Worm (Caenorhabditis elegans) whole organism, L4/young adult: ENCODE results near the gene nhr-46.

Experiments
- W03F9.2 ChIP-seq: fragments of 150-350 bp; optimal IDR thresholded peaks from 2 replicates; lab custom pipeline; 2014; ENCODE audit warnings: missing biosample characterization, missing genetic modification characterization
- dao-5 ChIP-seq: sonication (generic microtip); optimal IDR thresholded peaks from 2 replicates; lab custom pipeline; 2016; ENCODE audit warnings: missing genotype, missing genetic modification characterization, moderate library complexity, missing compliant biosample characterization
- him-1 ChIP-seq: sonication (generic microtip); optimal IDR thresholded peaks from 2 replicates; lab custom pipeline; 2016; ENCODE audit warnings: missing genotype, missing genetic modification reagents, missing genetic modification characterization, missing compliant biosample characterization

The nhr-46 gene

ce11 chrIV:5741045-5741444 is 16.6 kb downstream of the nhr-46 start, which contains the start of gene chil-11:
TSS of gene chil-11 (plus strand) at chrIV:5741345.
- TF ChIP-seq him-1 (tag; lab: Kevin White, UChicago) (no peak), W03F9.2 (tag; lab: Kevin White, UChicago) (no peak), dao-5 (tag; lab: Kevin White, UChicago) (no peak)

DNA sequence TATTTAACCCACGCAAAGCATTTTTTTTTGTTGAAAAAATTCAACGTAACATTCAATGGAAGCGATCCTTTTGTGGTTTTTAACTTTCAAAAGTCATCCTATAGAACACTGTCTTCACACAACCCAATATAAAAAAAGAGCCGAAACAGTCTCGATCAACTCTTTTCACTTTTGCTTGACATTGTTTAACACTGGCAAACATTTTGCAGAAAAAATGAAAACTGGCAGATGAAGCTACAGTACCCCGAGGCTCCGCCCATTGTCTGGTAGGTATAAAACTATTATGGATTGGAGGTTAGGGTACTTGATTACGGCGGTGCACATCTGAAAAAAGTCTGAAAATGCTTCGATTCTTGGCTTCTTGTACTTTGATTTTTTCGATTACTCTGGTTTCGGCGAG is 22.9 kb downstream of the nhr-46 start, which contains the start of gene cpg-18:
TSS of gene cpg-18 (plus strand) at position 301 of the 400 bp plus-strand sequence.
- no peak for TF ChIP-seq W03F9.2 (tag; lab: Kevin White, UChicago)
- no peak for TF ChIP-seq dao-5 (tag; lab: Kevin White, UChicago)
- no peak for TF ChIP-seq him-1 (tag; lab: Kevin White, UChicago)

DNA sequence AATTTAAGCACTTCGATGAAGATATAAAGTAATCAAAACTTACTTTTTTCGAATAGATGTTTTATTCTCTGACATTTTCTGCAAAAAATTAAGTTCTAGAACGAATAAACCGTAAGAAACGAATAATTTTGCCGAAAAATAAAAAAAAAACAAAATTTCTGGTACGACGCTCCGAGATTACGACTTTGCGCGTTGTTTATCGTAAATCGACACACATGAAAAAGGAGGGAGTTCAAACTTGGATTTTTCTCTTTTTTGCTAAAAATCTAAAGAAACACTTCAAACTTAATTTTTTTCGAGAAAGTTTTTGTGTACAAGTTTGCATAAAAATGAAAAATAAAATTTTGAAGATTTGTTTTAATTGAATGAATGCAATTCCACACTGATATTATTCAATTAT is 26.1 kb downstream of the nhr-46 start, which contains the start of gene H35B03.2:
TSS of gene H35B03.2 (minus strand) at position 78 of the 400 bp plus-strand sequence.
- TF ChIP-seq him-1 (tag; lab: Kevin White, UChicago) = no peak
- TF ChIP-seq dao-5 (tag; lab: Kevin White, UChicago) = no peak

ce11 chrIV:5725300-5725699 is 32.4 kb downstream of the nhr-46 start, which contains the start of gene H35B03.1:
TSS of gene H35B03.1 (plus strand) at chrIV:5725600.
- no peak for TF ChIP-seq him-1 (tag; lab: Kevin White, UChicago)
- no peak for TF ChIP-seq W03F9.2 (tag; lab: Kevin White, UChicago)
- TF ChIP-seq dao-5 (tag; lab: Kevin White, UChicago) = no peak

ce11 chrIV:5723659-5724058 is 34.0 kb downstream of the nhr-46 start:
- TF ChIP-seq W03F9.2 (tag; lab: Kevin White, UChicago) (no peak), dao-5 (tag; lab: Kevin White, UChicago) (no peak), him-1 (tag; lab: Kevin White, UChicago) (no peak)

DNA sequence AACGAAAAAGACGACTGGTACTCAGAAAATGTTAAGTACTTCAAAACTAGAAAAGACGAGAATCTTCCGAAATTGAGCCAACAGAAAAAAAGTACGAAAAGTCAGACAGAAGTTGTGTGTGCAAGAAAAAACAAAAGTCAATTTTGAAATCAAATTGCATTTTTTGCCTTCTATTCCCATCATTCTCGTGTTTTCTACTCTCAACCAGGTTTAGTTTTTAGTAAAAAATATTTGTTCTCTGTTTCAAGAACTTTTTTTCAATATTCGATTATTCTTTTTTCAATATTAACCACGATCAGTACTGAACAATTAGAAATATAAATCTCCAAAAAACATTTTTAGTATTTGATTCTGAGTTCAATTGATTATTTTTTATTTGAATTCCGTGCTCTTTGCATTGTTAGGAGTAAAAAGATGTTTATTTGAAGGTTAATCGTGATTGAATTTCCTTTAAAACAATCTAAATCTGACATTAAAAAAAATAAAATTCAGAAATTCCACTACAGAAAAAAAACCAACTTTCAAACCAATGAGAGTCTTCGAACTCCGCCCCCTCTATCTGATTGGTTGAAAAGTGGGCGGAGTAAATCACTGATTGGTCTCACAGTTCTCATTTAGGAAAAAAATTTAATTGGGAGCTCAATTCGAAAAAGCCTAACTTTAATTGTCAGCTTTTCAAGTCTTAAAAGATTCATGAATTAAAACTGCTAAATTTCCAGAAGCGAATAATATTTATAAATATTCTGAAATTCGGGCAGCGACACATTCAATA is 42.1 kb downstream of the nhr-46 start:
- no peak for TF ChIP-seq W03F9.2 (tag; lab: Kevin White, UChicago)
- no peak for TF ChIP-seq him-1 (tag; lab: Kevin White, UChicago)
- TF ChIP-seq dao-5 (tag; lab: Kevin White, UChicago) = no peak

DNA sequence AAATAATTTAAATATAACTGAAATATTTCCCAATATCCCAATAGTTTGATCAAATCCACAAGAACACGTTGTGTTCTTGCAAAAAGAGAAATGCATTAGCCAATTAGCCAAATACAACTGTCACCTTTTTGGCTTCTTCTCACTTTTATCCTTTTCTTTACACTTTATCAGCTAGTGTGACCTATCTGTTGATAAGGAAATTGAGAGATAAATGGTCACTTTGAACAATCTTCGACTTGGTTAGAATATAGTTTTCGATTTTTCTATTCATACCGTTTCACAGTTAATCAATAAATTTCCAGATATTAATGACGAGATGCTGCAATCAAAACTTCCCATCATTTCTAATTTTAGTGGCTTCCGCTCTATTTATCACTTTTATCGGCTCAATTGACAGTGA is 48.9 kb downstream of the nhr-46 start, which contains the start of gene C55C3.1:
TSS of gene C55C3.1 (plus strand) at position 301 of the 400 bp plus-strand sequence.
- TF ChIP-seq him-1 (tag; lab: Kevin White, UChicago) (no peak), dao-5 (tag; lab: Kevin White, UChicago) (no peak), W03F9.2 (tag; lab: Kevin White, UChicago) (no peak)

- TF ChIP-seq dao-5 (tag; lab: Kevin White, UChicago) (no peak), W03F9.2 (tag; lab: Kevin White, UChicago) (no peak), him-1 (tag; lab: Kevin White, UChicago) (no peak)
These were observed 51.1 kb downstream of the nhr-46 start for ce11 chrIV:5706603-5707002.

- TF ChIP-seq W03F9.2 (tag; lab: Kevin White, UChicago) = no peak
- no peak for TF ChIP-seq him-1 (tag; lab: Kevin White, UChicago)
- TF ChIP-seq dao-5 (tag; lab: Kevin White, UChicago) = no peak
These were observed 53.7 kb downstream of the nhr-46 start for ce11 chrIV:5703917-5704316.

ce11 chrIV:5703443-5703842 is 54.2 kb downstream of the nhr-46 start, which contains the start of the genes C55C3.73 and perm-5:
TSS of gene C55C3.73 (minus strand) at chrIV:5703451.
TSS of gene perm-5 (minus strand) at chrIV:5703468.
- TF ChIP-seq dao-5 (tag; lab: Kevin White, UChicago) (no peak), W03F9.2 (tag; lab: Kevin White, UChicago) (no peak), him-1 (tag; lab: Kevin White, UChicago) (no peak)

DNA sequence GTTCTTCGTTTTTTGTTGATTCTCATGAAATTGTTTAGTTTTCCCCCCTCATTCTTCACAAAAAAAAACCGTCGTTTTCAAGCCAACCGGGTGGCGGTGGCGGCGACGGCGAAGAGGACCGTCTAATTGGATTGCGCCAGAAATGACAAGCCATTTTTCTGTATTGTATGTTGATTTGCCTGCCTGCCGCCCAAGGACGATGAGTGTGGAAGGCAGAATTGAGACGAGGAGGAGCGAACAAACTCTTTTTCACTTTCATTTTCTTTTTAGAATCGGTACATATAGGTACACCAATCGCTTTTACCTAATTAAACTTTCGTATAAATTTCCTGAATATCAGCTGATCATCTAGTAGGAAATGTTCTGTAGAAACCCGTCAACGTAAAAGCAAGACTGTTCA is 56.0 kb downstream of the nhr-46 start:
- TF ChIP-seq dao-5 (tag; lab: Kevin White, UChicago) (no peak), him-1 (tag; lab: Kevin White, UChicago) (no peak), W03F9.2 (tag; lab: Kevin White, UChicago) (no peak)

- TF ChIP-seq him-1 (tag; lab: Kevin White, UChicago) (no peak), dao-5 (tag; lab: Kevin White, UChicago) (no peak), W03F9.2 (tag; lab: Kevin White, UChicago) (no peak)
These were observed 57.3 kb downstream of the nhr-46 start for ce11 chrIV:5700372-5700771.
